Worm (Caenorhabditis elegans): ENCODE measurements around the gene F44G4.3.

DNA sequence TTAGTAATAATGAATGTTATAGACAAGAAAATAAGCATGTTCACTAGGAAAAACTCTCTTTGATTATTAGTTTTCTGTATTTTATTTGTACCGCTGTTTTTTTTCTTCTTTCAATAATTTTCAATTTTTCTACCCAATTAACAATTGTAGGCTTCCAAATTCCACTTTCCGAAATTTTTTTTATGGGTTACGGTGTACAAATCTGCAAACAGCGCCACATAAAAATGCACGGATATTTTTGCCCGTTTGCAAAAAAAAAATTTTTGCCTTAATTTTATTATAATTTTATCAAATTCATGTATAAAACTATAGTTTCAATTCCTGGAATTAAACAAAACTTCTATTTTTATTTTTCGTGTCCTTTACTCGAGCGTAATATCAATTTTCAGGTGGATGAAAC, 4.7 kb downstream of the F44G4.3 start, which contains the start of gene ooc-5:
- TF ChIP-seq lin-26 (GFP tag; IDR thresholded peaks at IDR 0.05) (no peak), lsy-27 (tag; optimal IDR thresholded peaks at IDR 0.05; ENCODE audit: borderline replicate concordance, insufficient read depth) (no peak), Y95B8A.8 (GFP tag; IDR thresholded peaks at IDR 0.05) (no peak), athp-1 (tag; optimal IDR thresholded peaks at IDR 0.05) (no peak)
